Fruit fly (Drosophila melanogaster) Kc167 (cell line): ENCODE data around the gene ct.

ENCODE experiments used
- Myc ChIP-seq: fragments of >200 bp; optimal IDR thresholded peaks from 2 replicates; lab custom pipeline; 2017; ENCODE audit warnings: missing external identifiers
- Sin3A ChIP-seq: fragments of >200 bp; optimal IDR thresholded peaks from 2 replicates; lab custom pipeline; 2018; ENCODE audit warnings: missing external identifiers
- h ChIP-seq: fragments of >200 bp; optimal IDR thresholded peaks from 3 replicates; lab custom pipeline; 2018; ENCODE audit warnings: missing external identifiers
- insv ChIP-seq: fragments of >200 bp; optimal IDR thresholded peaks from 3 replicates; lab custom pipeline; 2018; ENCODE audit warnings: missing external identifiers
- psq ChIP-seq: fragments of >200 bp; optimal IDR thresholded peaks from 2 replicates; lab custom pipeline; 2017; ENCODE audit warnings: missing external identifiers
- ttk ChIP-seq: sonication (Bioruptor generic); optimal IDR thresholded peaks from 2 replicates; lab custom pipeline; 2017; ENCODE audit warnings: missing external identifiers

Gene ct

dm6 chrX:7629873-7630272, 21.6 kb downstream of the ct start:
- TF ChIP-seq Sin3A (lab: Kevin White, UChicago) = no peak
- no peak for TF ChIP-seq insv (lab: Kevin White, UChicago)
- no peak for TF ChIP-seq Myc (lab: Kevin White, UChicago)
- TF ChIP-seq h (lab: Kevin White, UChicago) = no peak
- TF ChIP-seq ttk (lab: Kevin White, UChicago) = no peak
- TF ChIP-seq psq (lab: Kevin White, UChicago) = no peak

dm6 chrX:7631359-7631758, 23.1 kb downstream of the ct start:
- TF ChIP-seq h (lab: Kevin White, UChicago) (no peak), insv (lab: Kevin White, UChicago) (no peak), ttk (lab: Kevin White, UChicago) (no peak), Myc (lab: Kevin White, UChicago) (no peak), Sin3A (lab: Kevin White, UChicago) (no peak), psq (lab: Kevin White, UChicago) (no peak)

dm6 chrX:7633036-7633435, 24.8 kb downstream of the ct start:
- TF ChIP-seq insv (lab: Kevin White, UChicago) = no peak

- TF ChIP-seq h (lab: Kevin White, UChicago) (no peak), psq (lab: Kevin White, UChicago) (no peak), Myc (lab: Kevin White, UChicago) (no peak), insv (lab: Kevin White, UChicago) (no peak), Sin3A (lab: Kevin White, UChicago) (no peak)
Observed at dm6 chrX:7637091-7637490, 28.9 kb downstream of the ct start.

dm6 chrX:7651657-7652056, 43.4 kb downstream of the ct start:
- TF ChIP-seq insv (lab: Kevin White, UChicago) = no peak
- TF ChIP-seq Sin3A (lab: Kevin White, UChicago) = no peak
- no peak for TF ChIP-seq h (lab: Kevin White, UChicago)
- TF ChIP-seq Myc (lab: Kevin White, UChicago) = no peak
- no peak for TF ChIP-seq ttk (lab: Kevin White, UChicago)
- no peak for TF ChIP-seq psq (lab: Kevin White, UChicago)

- TF ChIP-seq ttk (lab: Kevin White, UChicago) = no peak
- TF ChIP-seq psq (lab: Kevin White, UChicago) = no peak
- TF ChIP-seq insv (lab: Kevin White, UChicago) = no peak
- no peak for TF ChIP-seq Myc (lab: Kevin White, UChicago)
- no peak for TF ChIP-seq h (lab: Kevin White, UChicago)
Observed at dm6 chrX:7657429-7657828, 49.2 kb downstream of the ct start.

dm6 chrX:7662425-7662824, 54.2 kb downstream of the ct start:
- TF ChIP-seq Sin3A (lab: Kevin White, UChicago) = no peak
- no peak for TF ChIP-seq h (lab: Kevin White, UChicago)
- no peak for TF ChIP-seq Myc (lab: Kevin White, UChicago)
- TF ChIP-seq ttk (lab: Kevin White, UChicago) = no peak
- TF ChIP-seq insv (lab: Kevin White, UChicago) = no peak
- no peak for TF ChIP-seq psq (lab: Kevin White, UChicago)

- TF ChIP-seq Sin3A (lab: Kevin White, UChicago) (no peak), Myc (lab: Kevin White, UChicago) (no peak), ttk (lab: Kevin White, UChicago) (no peak), h (lab: Kevin White, UChicago) (no peak), insv (lab: Kevin White, UChicago) (no peak), psq (lab: Kevin White, UChicago) (no peak)
Observed at dm6 chrX:7663910-7664309, 55.7 kb downstream of the ct start.

- no peak for TF ChIP-seq Sin3A (lab: Kevin White, UChicago)
- no peak for TF ChIP-seq h (lab: Kevin White, UChicago)
- no peak for TF ChIP-seq psq (lab: Kevin White, UChicago)
- TF ChIP-seq Myc (lab: Kevin White, UChicago) = no peak
- no peak for TF ChIP-seq insv (lab: Kevin White, UChicago)
- no peak for TF ChIP-seq ttk (lab: Kevin White, UChicago)
Observed at dm6 chrX:7666613-7667202, 58.5 kb downstream of the ct start.

dm6 chrX:7676873-7677272, 68.6 kb downstream of the ct start:
- no peak for TF ChIP-seq ttk (lab: Kevin White, UChicago)
- TF ChIP-seq Sin3A (lab: Kevin White, UChicago) = no peak
- no peak for TF ChIP-seq insv (lab: Kevin White, UChicago)

dm6 chrX:7678824-7679223, 70.6 kb downstream of the ct start:
- TF ChIP-seq insv (lab: Kevin White, UChicago) (no peak), h (lab: Kevin White, UChicago) (no peak), ttk (lab: Kevin White, UChicago) (no peak), Myc (lab: Kevin White, UChicago) (no peak), psq (lab: Kevin White, UChicago) (no peak), Sin3A (lab: Kevin White, UChicago) (no peak)

dm6 chrX:7686071-7686470, 77.8 kb downstream of the ct start:
- TF ChIP-seq Myc (lab: Kevin White, UChicago) (no peak), h (lab: Kevin White, UChicago) (no peak), ttk (lab: Kevin White, UChicago) (no peak), psq (lab: Kevin White, UChicago) (no peak), insv (lab: Kevin White, UChicago) (no peak), Sin3A (lab: Kevin White, UChicago) (no peak)
